Worm (Caenorhabditis elegans) whole organism, young adult: ENCODE measurements around the gene T22F3.11.

ENCODE experiments used
- B0019.2 ChIP-seq: fragments of 200-800 bp; sonication (Bioruptor generic); conservative IDR thresholded peaks from 2 replicates; pipeline ENCODE4 v1.3.6; 2022; ENCODE audit warnings: missing genetic modification reagents, missing genetic modification characterization, missing compliant biosample characterization
- C17E4.6 ChIP-seq: fragments of 200-800 bp; sonication (Bioruptor generic); IDR thresholded peaks from 2 replicates; pipeline ENCODE4 v1.3.6; 2022; ENCODE audit warnings: missing genetic modification reagents, missing genetic modification characterization, missing compliant biosample characterization
- D2030.7 ChIP-seq: fragments of 200-800 bp; sonication (Bioruptor generic); IDR thresholded peaks from 2 replicates; pipeline ENCODE4 v1.3.6; 2022; ENCODE audit warnings: missing genetic modification reagents, missing genetic modification characterization, missing compliant biosample characterization
- F10E7.11 ChIP-seq: sonication (generic microtip); optimal IDR thresholded peaks from 2 replicates; lab custom pipeline; 2017; ENCODE audit warnings: mild to moderate bottlenecking, missing genetic modification characterization, moderate library complexity, missing compliant biosample characterization
- F33H1.4 ChIP-seq: fragments of 200-800 bp; sonication (Bioruptor generic); IDR thresholded peaks from 2 replicates; pipeline ENCODE4 v1.3.6; 2022; ENCODE audit warnings: missing genetic modification reagents, missing genetic modification characterization, missing compliant biosample characterization
- F37B4.10 ChIP-seq: fragments of 200-800 bp; sonication (Bioruptor generic); IDR thresholded peaks from 2 replicates; pipeline ENCODE4 v1.3.6; 2022; ENCODE audit warnings: missing genetic modification characterization, missing compliant biosample characterization
- F39B2.1 ChIP-seq: fragments of 200-800 bp; sonication (Bioruptor generic); IDR thresholded peaks from 2 replicates; pipeline ENCODE4 v1.3.6; 2022; ENCODE audit warnings: missing genetic modification reagents, missing genetic modification characterization, missing compliant biosample characterization
- Y56A3A.18 ChIP-seq: fragments of 200-800 bp; sonication (Bioruptor generic); IDR thresholded peaks from 2 replicates; pipeline ENCODE4 v1.3.6; 2022; ENCODE audit warnings: missing genetic modification reagents, missing genetic modification characterization, missing compliant biosample characterization
- Y67H2A.10 ChIP-seq: fragments of 200-800 bp; sonication (Bioruptor generic); conservative IDR thresholded peaks from 2 replicates; pipeline ENCODE4 v1.3.6; 2022; ENCODE audit warnings: missing genetic modification reagents, missing genetic modification characterization, missing compliant biosample characterization
- akir-1 ChIP-seq: fragments of 200-800 bp; sonication (Bioruptor generic); optimal IDR thresholded peaks from 2 replicates; lab custom pipeline; 2018; ENCODE audit warnings: mild to moderate bottlenecking, missing genetic modification characterization, moderate library complexity, missing compliant biosample characterization
- aptf-3 ChIP-seq: fragments of 200-800 bp; sonication (Bioruptor generic); IDR thresholded peaks from 2 replicates; pipeline ENCODE4 v1.3.6; 2022; ENCODE audit warnings: missing genetic modification characterization, missing compliant biosample characterization
- attf-3 ChIP-seq: fragments of 200-800 bp; sonication (Bioruptor generic); conservative IDR thresholded peaks from 2 replicates; pipeline ENCODE4 v1.3.6; 2022; ENCODE audit warnings: missing genetic modification reagents, missing genetic modification characterization, missing compliant biosample characterization
- attf-5 ChIP-seq: fragments of 200-800 bp; sonication (Bioruptor generic); optimal IDR thresholded peaks from 2 replicates; lab custom pipeline; 2018; ENCODE audit warnings: mild to moderate bottlenecking, missing genetic modification characterization, missing compliant biosample characterization
- attf-6 ChIP-seq: fragments of 200-800 bp; sonication (Bioruptor generic); IDR thresholded peaks from 2 replicates; pipeline ENCODE4 v1.3.6; 2022; ENCODE audit warnings: missing genetic modification reagents, missing genetic modification characterization, missing compliant biosample characterization
- ccch-3 ChIP-seq: fragments of 200-800 bp; sonication (Bioruptor generic); optimal IDR thresholded peaks from 2 replicates; lab custom pipeline; 2018; ENCODE audit warnings: mild to moderate bottlenecking, missing genetic modification characterization, missing compliant biosample characterization
- ceh-27 ChIP-seq: fragments of 200-800 bp; sonication (Bioruptor generic); optimal IDR thresholded peaks from 2 replicates; lab custom pipeline; 2018; ENCODE audit warnings: mild to moderate bottlenecking, missing genetic modification characterization, moderate library complexity, missing compliant biosample characterization
- ceh-40 ChIP-seq: fragments of 200-800 bp; sonication (Bioruptor generic); IDR thresholded peaks from 2 replicates; pipeline ENCODE4 v1.3.6; 2022; ENCODE audit warnings: missing genetic modification characterization, missing compliant biosample characterization
- dox-1 ChIP-seq: fragments of 200-800 bp; sonication (Bioruptor generic); IDR thresholded peaks from 2 replicates; pipeline ENCODE4 v1.3.6; 2022; ENCODE audit warnings: missing genetic modification reagents, missing genetic modification characterization, missing compliant biosample characterization
- dpl-1 ChIP-seq: fragments of 150-350 bp; optimal IDR thresholded peaks from 2 replicates; lab custom pipeline; 2014; ENCODE audit warnings: missing biosample characterization, missing genetic modification reagents, missing genetic modification characterization
- efl-1 ChIP-seq: fragments of 150-350 bp; optimal IDR thresholded peaks from 2 replicates; lab custom pipeline; 2014; ENCODE audit warnings: missing biosample characterization, missing genetic modification reagents, missing genetic modification characterization
- let-526 ChIP-seq: fragments of 200-800 bp; sonication (Bioruptor generic); IDR thresholded peaks from 2 replicates; pipeline ENCODE4 v1.3.6; 2022; ENCODE audit warnings: missing genetic modification reagents, missing genetic modification characterization, missing compliant biosample characterization
- lsy-27 ChIP-seq: sonication (generic microtip); optimal IDR thresholded peaks from 2 replicates; lab custom pipeline; 2017; ENCODE audit warnings: missing genetic modification characterization, mild to moderate bottlenecking, missing compliant biosample characterization, antibody characterized with exemption, missing genotype, borderline replicate concordance; ENCODE audit not compliant: insufficient read depth
- madf-8 ChIP-seq: fragments of 200-800 bp; sonication (Bioruptor generic); conservative IDR thresholded peaks from 2 replicates; pipeline ENCODE4 v1.3.6; 2022; ENCODE audit warnings: missing genetic modification reagents, missing genetic modification characterization, missing compliant biosample characterization
- nhr-179 ChIP-seq: sonication (generic microtip); optimal IDR thresholded peaks from 2 replicates; lab custom pipeline; 2016; ENCODE audit warnings: mild to moderate bottlenecking, missing genetic modification characterization, missing compliant biosample characterization
- nhr-27 ChIP-seq: fragments of 200-800 bp; sonication (Bioruptor generic); optimal IDR thresholded peaks from 2 replicates; lab custom pipeline; 2018; ENCODE audit warnings: mild to moderate bottlenecking, missing genetic modification characterization, moderate library complexity, missing compliant biosample characterization
- nhr-80 ChIP-seq: sonication (generic microtip); optimal IDR thresholded peaks from 2 replicates; lab custom pipeline; 2016; ENCODE audit warnings: missing genetic modification characterization, missing compliant biosample characterization
- pbrm-1 ChIP-seq: fragments of 200-800 bp; sonication (Bioruptor generic); IDR thresholded peaks from 2 replicates; pipeline ENCODE4 v1.3.6; 2022; ENCODE audit warnings: missing genetic modification reagents, missing genetic modification characterization, missing compliant biosample characterization
- repo-1 ChIP-seq: sonication (generic microtip); optimal IDR thresholded peaks from 2 replicates; lab custom pipeline; 2017; ENCODE audit warnings: mild to moderate bottlenecking, missing genetic modification characterization, missing compliant biosample characterization
- rpc-1 ChIP-seq, 2 experiments: fragments of 150-350 bp in 1 of 2; sonication (generic microtip) in 1 of 2; optimal IDR thresholded peaks; 2 replicates each; lab custom pipeline; 2014 to 2018; ENCODE audit warnings: missing biosample characterization in 1 of 2, missing genetic modification characterization in 1 of 2, missing genetic modification reagents in 1 of 2, missing genotype in 1 of 2
- snpc-1.1 ChIP-seq: sonication (generic microtip); optimal IDR thresholded peaks from 2 replicates; lab custom pipeline; 2017; ENCODE audit warnings: missing genetic modification characterization, mild to moderate bottlenecking, missing compliant biosample characterization, antibody characterized with exemption, moderate library complexity, missing genotype, missing genetic modification reagents; ENCODE audit not compliant: insufficient read depth
- somi-1 ChIP-seq: fragments of 200-800 bp; sonication (Bioruptor generic); optimal IDR thresholded peaks from 2 replicates; lab custom pipeline; 2018; ENCODE audit warnings: mild to moderate bottlenecking, missing genetic modification characterization, missing compliant biosample characterization
- tbp1 ChIP-seq: fragments of 200-800 bp; sonication (Bioruptor generic); optimal IDR thresholded peaks from 2 replicates; lab custom pipeline; 2018; ENCODE audit warnings: mild to moderate bottlenecking, missing genetic modification characterization, missing compliant biosample characterization
- tbx-9 ChIP-seq: sonication (generic microtip); optimal IDR thresholded peaks from 2 replicates; lab custom pipeline; 2016; ENCODE audit warnings: borderline replicate concordance, missing genetic modification characterization, inconsistent platforms, missing compliant biosample characterization
- zfh-2 ChIP-seq: fragments of 200-800 bp; sonication (Bioruptor generic); conservative IDR thresholded peaks from 2 replicates; pipeline ENCODE4 v1.3.6; 2022; ENCODE audit warnings: missing genetic modification reagents, missing genetic modification characterization, missing compliant biosample characterization
- zim-3 ChIP-seq: sonication (generic microtip); optimal IDR thresholded peaks from 2 replicates; lab custom pipeline; 2017; ENCODE audit warnings: mild to moderate bottlenecking, missing genetic modification characterization, moderate library complexity, missing compliant biosample characterization
- ztf-26 ChIP-seq: sonication (generic microtip); optimal IDR thresholded peaks from 2 replicates; lab custom pipeline; 2017; ENCODE audit warnings: missing genetic modification characterization, missing compliant biosample characterization
- ztf-28 ChIP-seq: fragments of 200-800 bp; sonication (Bioruptor generic); IDR thresholded peaks from 2 replicates; pipeline ENCODE4 v1.3.6; 2022; ENCODE audit warnings: missing genetic modification reagents, missing genetic modification characterization, missing compliant biosample characterization
- ztf-3 ChIP-seq: fragments of 200-800 bp; sonication (Bioruptor generic); optimal IDR thresholded peaks from 2 replicates; lab custom pipeline; 2018; ENCODE audit warnings: mild to moderate bottlenecking, missing genetic modification characterization, missing compliant biosample characterization

Gene T22F3.11

DNA sequence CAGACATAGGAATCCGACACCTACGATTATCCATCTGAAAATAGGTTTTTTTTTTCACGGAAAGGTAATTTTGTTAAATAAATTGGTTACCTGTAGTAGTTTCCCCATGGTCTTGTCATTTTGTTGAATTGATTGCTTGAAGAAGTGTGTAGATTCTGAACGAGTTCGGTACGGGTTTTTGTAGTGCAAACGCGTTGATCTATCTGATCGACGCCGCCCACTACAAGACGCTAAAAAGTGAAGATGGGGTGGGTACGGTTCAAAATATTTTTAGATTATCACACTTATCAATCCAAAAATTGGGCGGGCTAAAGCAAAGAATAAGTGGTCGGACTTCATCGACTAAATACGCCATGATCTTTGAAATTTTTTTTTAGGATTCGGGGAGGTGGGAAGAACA, at the start of gene T22F3.11:
Gene T22F3.11 (minus strand): TSS at position 157 of the 400 bp plus-strand sequence.
- TF ChIP-seq repo-1 (no peak), B0019.2 (GFP tag; lab: Robert Waterston, UW) (no peak), ztf-26 (no peak), F39B2.1 (GFP tag; lab: Robert Waterston, UW) (no peak), ztf-28 (GFP tag; lab: Robert Waterston, UW) (no peak), attf-5 (GFP tag; lab: Kevin White, UChicago) (no peak), F33H1.4 (GFP tag; lab: Robert Waterston, UW) (no peak), F10E7.11 (tag; lab: Kevin White, UChicago) (no peak), dpl-1 (GFP tag; lab: Kevin White, UChicago) (no peak), Y67H2A.10 (GFP tag; lab: Robert Waterston, UW) (no peak), F37B4.10 (GFP tag; lab: Robert Waterston, UW) (no peak), lsy-27 (no peak), akir-1 (GFP tag; lab: Kevin White, UChicago) (no peak), aptf-3 (GFP tag; lab: Robert Waterston, UW) (no peak), attf-6 (GFP tag; lab: Robert Waterston, UW) (no peak), nhr-27 (tag; lab: Kevin White, UChicago) (no peak), tbp1 (no peak), tbx-9 (tag; lab: Kevin White, UChicago) (no peak), nhr-179 (tag; lab: Kevin White, UChicago) (no peak)
- TF ChIP-seq, all 124 proteins: peak for 0

DNA sequence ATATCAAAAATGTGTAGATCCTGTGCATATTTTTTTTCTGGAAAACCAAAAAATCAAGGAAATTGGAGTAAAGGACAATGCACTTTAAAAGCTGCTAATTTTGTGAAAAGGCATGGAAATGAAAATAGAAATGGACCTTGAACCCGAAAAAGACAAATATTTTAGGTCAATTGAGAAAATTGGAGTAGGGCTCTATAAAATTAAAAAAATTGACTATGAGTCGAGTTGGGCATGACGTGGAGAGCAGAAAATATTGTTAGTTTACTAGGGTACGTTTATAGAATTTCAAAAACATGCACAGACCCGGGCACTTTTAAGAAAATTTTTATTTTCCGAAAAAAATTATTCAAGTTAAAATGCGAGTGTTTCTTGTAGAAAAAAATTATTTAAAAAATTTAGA, 45.1 kb upstream of the T22F3.11 start, which contains the start of gene acr-23:
Gene acr-23 (minus strand): TSS at position 101 of the 400 bp plus-strand sequence.
- TF ChIP-seq ztf-3 (GFP tag; lab: Kevin White, UChicago) (no peak), nhr-179 (tag; lab: Kevin White, UChicago) (no peak), ceh-27 (GFP tag; lab: Kevin White, UChicago) (no peak), somi-1 (no peak), let-526 (GFP tag; lab: Robert Waterston, UW) (no peak), D2030.7 (GFP tag; lab: Robert Waterston, UW) (no peak), rpc-1 (optimal IDR thresholded peaks at IDR 0.05; lab: Kevin White, UChicago) (no peak), rpc-1 (tag; optimal IDR thresholded peaks at IDR 0.05; lab: Kevin White, UChicago) (no peak), attf-5 (GFP tag; lab: Kevin White, UChicago) (no peak), repo-1 (no peak), efl-1 (GFP tag; lab: Kevin White, UChicago) (no peak), pbrm-1 (GFP tag; lab: Robert Waterston, UW) (no peak), snpc-1.1 (no peak), madf-8 (no peak), tbp1 (no peak)

DNA sequence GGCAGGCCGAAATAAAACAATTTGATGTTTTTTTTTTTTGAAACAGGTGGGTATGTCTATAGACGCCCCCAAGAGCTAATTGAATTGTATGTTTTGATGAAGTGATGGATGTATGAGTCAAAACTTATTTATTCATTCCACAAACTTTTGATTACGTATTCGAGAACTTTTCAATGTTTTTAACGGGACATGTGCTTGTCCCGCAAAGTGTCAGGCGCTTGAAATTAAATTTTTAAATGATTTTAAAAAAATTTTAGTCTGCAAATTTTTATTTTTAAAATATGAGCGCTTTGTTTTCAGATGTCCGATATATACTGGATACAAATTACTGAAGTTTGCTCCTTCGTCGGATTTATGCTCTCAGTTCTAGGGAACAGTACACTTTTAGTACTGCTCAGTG, 35.1 kb upstream of the T22F3.11 start, which contains the start of gene str-114:
Gene str-114 (plus strand): TSS at position 301 of the 400 bp plus-strand sequence.
- no peak for TF ChIP-seq ccch-3 (GFP tag; lab: Kevin White, UChicago)
- TF ChIP-seq zfh-2: no peak
- TF ChIP-seq, all 124 proteins: peak for 0

DNA sequence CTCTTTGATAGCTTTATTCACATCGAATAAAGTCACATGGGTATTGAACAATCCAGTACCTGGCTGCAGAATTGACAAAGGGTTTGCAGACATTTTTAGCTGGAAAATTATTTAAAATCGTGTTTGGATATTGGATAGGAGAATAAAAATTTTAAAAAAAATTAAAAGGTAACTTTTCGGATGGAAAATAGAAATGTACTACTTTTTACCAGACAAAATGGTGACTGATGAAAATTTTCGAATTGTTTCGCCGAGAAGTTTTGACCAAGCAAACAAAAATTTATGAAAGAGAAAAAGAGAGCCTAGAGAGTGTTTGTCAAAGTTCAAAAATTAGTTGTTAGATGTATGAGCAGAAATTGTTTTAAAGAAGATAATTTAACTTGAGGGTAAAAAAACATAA, 33.5 kb upstream of the T22F3.11 start, which contains the start of gene F59B1.10:
Gene F59B1.10 (minus strand): TSS at position 101 of the 400 bp plus-strand sequence.
- TF ChIP-seq zim-3: no peak
- TF ChIP-seq F37B4.10 (GFP tag; lab: Robert Waterston, UW): no peak
- TF ChIP-seq ccch-3 (GFP tag; lab: Kevin White, UChicago): no peak
- no peak for TF ChIP-seq ceh-40 (GFP tag; lab: Robert Waterston, UW)
- no peak for TF ChIP-seq nhr-80 (tag; lab: Kevin White, UChicago)
- no peak for TF ChIP-seq pbrm-1 (GFP tag; lab: Robert Waterston, UW)
- TF ChIP-seq Y56A3A.18: no peak
- TF ChIP-seq attf-3 (GFP tag; lab: Robert Waterston, UW): no peak
- no peak for TF ChIP-seq C17E4.6 (GFP tag; lab: Robert Waterston, UW)
- TF ChIP-seq dox-1 (GFP tag; lab: Robert Waterston, UW): no peak
- no peak for TF ChIP-seq ceh-27 (GFP tag; lab: Kevin White, UChicago)
- TF ChIP-seq, all 124 proteins: peak for 0
